Fruit fly (Drosophila melanogaster): Measurements from ENCODE around the gene Nhe3.

Nhe3 gene

dm6 chr2L:6649085-6649754, 34.9 kb downstream of the Nhe3 start, which contains the start of the genes CG31635 and Tango1 (continued):
- TF ChIP-seq Aef1 (GFP tag; IDR thresholded peaks at IDR 0.05) (peak; percentile 26; the same call in 1 of the 3 replicates), CG2712 (tag; optimal IDR thresholded peaks at IDR 0.05) (peak; percentile 33), CG6272 (GFP tag; IDR thresholded peaks at IDR 0.05) (0 out of 2 replicates have a peak, but pooled peaks have one; percentile 20), CG7357 (GFP tag; IDR thresholded peaks at IDR 0.05) (peak; percentile 94), Hey (tag; optimal IDR thresholded peaks at IDR 0.05) (no peak), CG3847 (GFP tag; IDR thresholded peaks at IDR 0.05) (peak; percentile 32; the same call in 1 of the 2 replicates), CG30020 (tag; optimal IDR thresholded peaks at IDR 0.05) (peak; percentile 56), mam (GFP tag; optimal IDR thresholded peaks at IDR 0.05) (peak; percentile 29), BEAF-32 (GFP tag; optimal IDR thresholded peaks at IDR 0.05) (peak; percentile 50), CG14860 (GFP tag; IDR thresholded peaks at IDR 0.05; ENCODE audit: partially characterized antibody) (no peak), CG16779 (GFP tag; IDR thresholded peaks at IDR 0.05) (no peak), ind (GFP tag; optimal IDR thresholded peaks at IDR 0.05) (no peak), nmo (GFP tag; optimal IDR thresholded peaks at IDR 0.05) (peak; percentile 76), cad (GFP tag; optimal IDR thresholded peaks at IDR 0.05) (no peak), CG12155 (GFP tag; optimal IDR thresholded peaks at IDR 0.05) (peak; percentile 6), CG12659 (GFP tag; optimal IDR thresholded peaks at IDR 0.05) (peak; percentile 71), Hr3 (GFP tag; optimal IDR thresholded peaks at IDR 0.05) (peak; percentile 25), tll (GFP tag; optimal IDR thresholded peaks at IDR 0.05) (peak in 1 of 2 experiments; percentile 2), CG9932 (GFP tag; IDR thresholded peaks at IDR 0.05) (0 out of 2 replicates have a peak, but pooled peaks have one; percentile 40), CG9817 (tag; optimal IDR thresholded peaks at IDR 0.05) (no peak), pan (optimal IDR thresholded peaks at IDR 0.05) (no peak), pan (GFP tag; optimal IDR thresholded peaks at IDR 0.05 in 1 of 2, IDR thresholded peaks at IDR 0.05 in 1 of 2) (peak in 1 of 2 experiments; percentile 12), hkb (optimal IDR thresholded peaks at IDR 0.05) (peak; percentile 95), hkb (GFP tag; IDR thresholded peaks at IDR 0.05) (no peak), Sry-δ (GFP tag; optimal IDR thresholded peaks at IDR 0.05) (peak; percentile 48), Max (GFP tag; optimal IDR thresholded peaks at IDR 0.05) (peak; percentile 57), crol (GFP tag; IDR thresholded peaks at IDR 0.05) (no peak), CG9727 (GFP tag; optimal IDR thresholded peaks at IDR 0.05) (no peak), fd102C (GFP tag; optimal IDR thresholded peaks at IDR 0.05) (no peak), CG12104 (GFP tag; optimal IDR thresholded peaks at IDR 0.05) (no peak), CG13624 (GFP tag; optimal IDR thresholded peaks at IDR 0.05) (peak; percentile 36), crc (GFP tag; optimal IDR thresholded peaks at IDR 0.05) (peak; percentile 10), Hsf (GFP tag; optimal IDR thresholded peaks at IDR 0.05) (peak; percentile 17), CG10209 (GFP tag; optimal IDR thresholded peaks at IDR 0.05) (peak; percentile 7), trem (tag; optimal IDR thresholded peaks at IDR 0.05) (peak; percentile 76), Dp (GFP tag; optimal IDR thresholded peaks at IDR 0.05) (peak; percentile 65), knrl (GFP tag; IDR thresholded peaks at IDR 0.05; ENCODE audit: partially characterized antibody) (peak; percentile 30; the same call in 1 of the 3 replicates), CG42726 (GFP tag; IDR thresholded peaks at IDR 0.05; ENCODE audit: partially characterized antibody) (no peak), ranshi (GFP tag; IDR thresholded peaks at IDR 0.05) (no peak), her (GFP tag; optimal IDR thresholded peaks at IDR 0.05) (no peak), Adf1 (GFP tag; IDR thresholded peaks at IDR 0.05) (peak; percentile 34; the same call in 1 of the 2 replicates), ash1 (GFP tag; optimal IDR thresholded peaks at IDR 0.05) (no peak), Xbp1 (GFP tag; optimal IDR thresholded peaks at IDR 0.05) (peak; percentile 10), CG34376 (GFP tag; optimal IDR thresholded peaks at IDR 0.05) (peak; percentile 4), pzg (GFP tag; optimal IDR thresholded peaks at IDR 0.05) (peak; percentile 89), CG10543 (GFP tag; optimal IDR thresholded peaks at IDR 0.05) (peak; percentile 31), CG11695 (GFP tag; IDR thresholded peaks at IDR 0.05) (no peak), MBD-R2 (GFP tag; IDR thresholded peaks at IDR 0.05) (peak; percentile 66), CG2120 (GFP tag; optimal IDR thresholded peaks at IDR 0.05) (peak; percentile 39), CG12391 (tag; optimal IDR thresholded peaks at IDR 0.05) (peak; percentile 50)
